Worm (Caenorhabditis elegans) whole organism, midembryonic: ENCODE measurements around the gene let-653.

ENCODE experiments used
- cog-1 ChIP-seq: sonication (generic microtip); optimal IDR thresholded peaks from 2 replicates; lab custom pipeline; 2016; ENCODE audit warnings: missing genetic modification characterization, missing compliant biosample characterization
- flt-1 ChIP-seq: fragments of 200-800 bp; sonication (Bioruptor generic); IDR thresholded peaks from 2 replicates; pipeline ENCODE4 v1.3.6; 2022; ENCODE audit warnings: missing genetic modification characterization, missing compliant biosample characterization
- klf-2 ChIP-seq: fragments of 200-800 bp; sonication (Bioruptor generic); conservative IDR thresholded peaks from 2 replicates; pipeline ENCODE4 v1.3.6; 2022; ENCODE audit warnings: missing genetic modification reagents, missing genetic modification characterization, missing compliant biosample characterization

- TF ChIP-seq flt-1 (GFP tag; lab: Robert Waterston, UW) = no peak
- TF ChIP-seq klf-2 (GFP tag; lab: Robert Waterston, UW) = no peak
- TF ChIP-seq cog-1 = no peak
Measured at ce11 chrIV:11938554-11938953, 53.1 kb downstream of the let-653 start.
